Fruit fly (Drosophila melanogaster) whole organism, embryonic: ENCODE results near the gene RpS8.

Source experiments
- Adf1 ChIP-seq: fragments of 200-800 bp; sonication (Bioruptor generic); IDR thresholded peaks from 2 replicates; pipeline ENCODE4 v1.3.6; 2022; ENCODE audit warnings: missing biosample characterization, missing genetic modification characterization
- Blimp-1 ChIP-seq: fragments of 200-800 bp; sonication (Bioruptor generic); optimal IDR thresholded peaks from 3 replicates; lab custom pipeline; 2018; ENCODE audit warnings: missing biosample characterization, missing genetic modification characterization, mild to moderate bottlenecking, moderate library complexity, missing genetic modification reagents
- CG10543 ChIP-seq: fragments of 200-800 bp; sonication (Bioruptor generic); optimal IDR thresholded peaks from 3 replicates; lab custom pipeline; 2017; ENCODE audit warnings: missing biosample characterization, mild to moderate bottlenecking, missing genetic modification characterization, moderate library complexity
- CG11696 ChIP-seq: fragments of 200-800 bp; sonication (Bioruptor generic); IDR thresholded peaks from 2 replicates; pipeline ENCODE4 v1.3.6; 2022; ENCODE audit warnings: missing biosample characterization, missing genetic modification characterization
- CG12769 ChIP-seq: fragments of 200-800 bp; sonication (Bioruptor generic); optimal IDR thresholded peaks from 2 replicates; lab custom pipeline; 2019; ENCODE audit warnings: missing biosample characterization, mild to moderate bottlenecking, missing genetic modification characterization, moderate library complexity
- CG13287 ChIP-seq: fragments of 200-800 bp; sonication (Bioruptor generic); IDR thresholded peaks from 2 replicates; pipeline ENCODE4 v1.3.6; 2022; ENCODE audit warnings: missing biosample characterization, missing genetic modification characterization; ENCODE audit not compliant: partially characterized antibody
- CG16815 ChIP-seq: fragments of 200-800 bp; sonication (Bioruptor generic); optimal IDR thresholded peaks from 3 replicates; lab custom pipeline; 2017; ENCODE audit warnings: missing biosample characterization, mild to moderate bottlenecking, missing genetic modification characterization
- CG17186 ChIP-seq: fragments of 200-800 bp; sonication (Bioruptor generic); optimal IDR thresholded peaks from 3 replicates; lab custom pipeline; 2017; ENCODE audit warnings: missing biosample characterization, missing genetic modification reagents, missing genetic modification characterization
- CG17361 ChIP-seq: fragments of 200-800 bp; sonication (Bioruptor generic); IDR thresholded peaks from 3 replicates; pipeline ENCODE4 v1.3.6; 2022; ENCODE audit warnings: missing biosample characterization, missing genetic modification characterization
- CG2199 ChIP-seq: fragments of 200-800 bp; sonication (Bioruptor generic); IDR thresholded peaks from 3 replicates; pipeline ENCODE4 v1.3.6; 2022; ENCODE audit warnings: missing biosample characterization, missing genetic modification characterization
- CG42726 ChIP-seq: fragments of 200-800 bp; sonication (Bioruptor generic); IDR thresholded peaks from 2 replicates; pipeline ENCODE4 v1.3.6; 2022; ENCODE audit warnings: missing biosample characterization, missing genetic modification characterization; ENCODE audit not compliant: partially characterized antibody
- CG4854 ChIP-seq: fragments of 200-800 bp; sonication (Bioruptor generic); optimal IDR thresholded peaks from 2 replicates; lab custom pipeline; 2016; ENCODE audit warnings: missing biosample characterization, missing genetic modification characterization, inconsistent platforms
- CG6175 ChIP-seq: fragments of 200-800 bp; sonication (Bioruptor generic); IDR thresholded peaks from 3 replicates; pipeline ENCODE4 v1.3.6; 2022; ENCODE audit warnings: missing biosample characterization, missing genetic modification characterization
- CG6791 ChIP-seq: fragments of 200-800 bp; sonication (Bioruptor generic); IDR thresholded peaks from 3 replicates; pipeline ENCODE4 v1.3.6; 2022; ENCODE audit warnings: missing biosample characterization, missing genetic modification characterization; ENCODE audit not compliant: partially characterized antibody
- CG6813 ChIP-seq: fragments of 200-800 bp; sonication (Bioruptor generic); optimal IDR thresholded peaks from 2 replicates; lab custom pipeline; 2017; ENCODE audit warnings: missing biosample characterization, missing genetic modification characterization, mild to moderate bottlenecking, moderate library complexity, missing genetic modification reagents
- CG6854 ChIP-seq: fragments of 200-800 bp; sonication (Bioruptor generic); optimal IDR thresholded peaks from 3 replicates; lab custom pipeline; 2017; ENCODE audit warnings: missing biosample characterization, mild to moderate bottlenecking, missing genetic modification characterization
- CG7786 ChIP-seq: fragments of 200-800 bp; sonication (Bioruptor generic); optimal IDR thresholded peaks from 2 replicates; lab custom pipeline; 2016; ENCODE audit warnings: missing biosample characterization, missing genetic modification characterization
- CG7839 ChIP-seq: fragments of 200-800 bp; sonication (Bioruptor generic); optimal IDR thresholded peaks from 3 replicates; lab custom pipeline; 2018; ENCODE audit warnings: missing biosample characterization, mild to moderate bottlenecking, missing genetic modification characterization, moderate library complexity
- CG8388 ChIP-seq: fragments of 200-800 bp; sonication (Bioruptor generic); optimal IDR thresholded peaks from 2 replicates; lab custom pipeline; 2019; ENCODE audit warnings: missing biosample characterization, mild to moderate bottlenecking, missing genetic modification characterization, moderate library complexity
- CG9797 ChIP-seq: fragments of 200-800 bp; sonication (Bioruptor generic); optimal IDR thresholded peaks from 3 replicates; lab custom pipeline; 2018; ENCODE audit warnings: missing biosample characterization, mild to moderate bottlenecking, missing genetic modification characterization
- CHES-1-like ChIP-seq: fragments of 200-800 bp; sonication (Bioruptor generic); optimal IDR thresholded peaks from 2 replicates; lab custom pipeline; 2016; ENCODE audit warnings: missing biosample characterization, missing genetic modification characterization
- CTCF ChIP-seq: fragments of 200-800 bp; sonication (Bioruptor generic); optimal IDR thresholded peaks from 2 replicates; lab custom pipeline; 2017; ENCODE audit warnings: missing biosample characterization, mild to moderate bottlenecking, missing genetic modification characterization, moderate library complexity
- D ChIP-seq, 2 experiments: fragments of 200-800 bp in 1 of 2; fragments of >200 bp in 1 of 2; sonication (Bioruptor generic) in 1 of 2; optimal IDR thresholded peaks; 2 replicates in 1 of 2; 3 replicates in 1 of 2; lab custom pipeline; 2017; ENCODE audit warnings: mild to moderate bottlenecking in 1 of 2, missing biosample characterization in 1 of 2, missing genetic modification characterization in 1 of 2, missing genetic modification reagents in 1 of 2
- Deaf1 ChIP-seq: fragments of 200-800 bp; optimal IDR thresholded peaks from 3 replicates; lab custom pipeline; 2019; ENCODE audit warnings: missing biosample characterization, mild to moderate bottlenecking, missing genetic modification characterization, moderate library complexity
- Dip3 ChIP-seq: fragments of 200-800 bp; sonication (Bioruptor generic); optimal IDR thresholded peaks from 3 replicates; lab custom pipeline; 2016; ENCODE audit warnings: missing biosample characterization, missing genetic modification characterization
- Dll ChIP-seq: fragments of 200-800 bp; sonication (Bioruptor generic); IDR thresholded peaks from 4 replicates; pipeline ENCODE4 v1.3.6; 2022; ENCODE audit warnings: missing biosample characterization, missing genetic modification characterization; ENCODE audit not compliant: partially characterized antibody
- Drgx ChIP-seq: fragments of 200-800 bp; sonication (Bioruptor generic); IDR thresholded peaks from 2 replicates; pipeline ENCODE4 v1.3.6; 2022; ENCODE audit warnings: missing biosample characterization, missing genetic modification characterization
- HHEX ChIP-seq: fragments of 200-800 bp; sonication (Bioruptor generic); optimal IDR thresholded peaks from 3 replicates; lab custom pipeline; 2017; ENCODE audit warnings: missing biosample characterization, mild to moderate bottlenecking, missing genetic modification characterization, missing genetic modification reagents
- Hmx ChIP-seq: fragments of 200-800 bp; sonication (Bioruptor generic); optimal IDR thresholded peaks from 2 replicates; lab custom pipeline; 2016; ENCODE audit warnings: missing biosample characterization, missing genetic modification characterization
- Jarid2 ChIP-seq: fragments of 200-800 bp; sonication (Bioruptor generic); optimal IDR thresholded peaks from 3 replicates; lab custom pipeline; 2017; ENCODE audit warnings: mild to moderate bottlenecking, missing biosample characterization, missing genetic modification reagents, missing genetic modification characterization
- MBD-R2 ChIP-seq: fragments of 200-800 bp; sonication (Bioruptor generic); IDR thresholded peaks from 2 replicates; pipeline ENCODE4 v1.3.6; 2022; ENCODE audit warnings: missing biosample characterization, missing genetic modification characterization
- Sry-δ ChIP-seq: fragments of 200-800 bp; sonication (Bioruptor generic); optimal IDR thresholded peaks from 2 replicates; lab custom pipeline; 2016; ENCODE audit warnings: missing biosample characterization, missing genetic modification characterization
- Trl ChIP-seq, 3 experiments: fragments of >200 bp in 2 of 3; fragments of 200-800 bp in 1 of 3; sonication (Bioruptor generic) in 1 of 3; optimal IDR thresholded peaks; 2 replicates in 1 of 3; 3 replicates in 2 of 3; lab custom pipeline; 2016 to 2017; ENCODE audit warnings: missing biosample characterization in 1 of 3, missing genetic modification characterization in 1 of 3
- Vsx1 ChIP-seq: fragments of 200-800 bp; sonication (Bioruptor generic); optimal IDR thresholded peaks from 2 replicates; lab custom pipeline; 2017; ENCODE audit warnings: missing biosample characterization, mild to moderate bottlenecking, missing genetic modification characterization, missing genetic modification reagents
- bbx ChIP-seq: fragments of 200-800 bp; sonication (Bioruptor generic); IDR thresholded peaks from 2 replicates; pipeline ENCODE4 v1.3.6; 2022; ENCODE audit warnings: missing biosample characterization, missing genetic modification characterization; ENCODE audit not compliant: partially characterized antibody
- cg ChIP-seq: fragments of 200-800 bp; sonication (Bioruptor generic); optimal IDR thresholded peaks from 3 replicates; lab custom pipeline; 2019; ENCODE audit warnings: missing biosample characterization, mild to moderate bottlenecking, missing genetic modification characterization, moderate library complexity
- chinmo ChIP-seq: fragments of 200-800 bp; sonication (Bioruptor generic); IDR thresholded peaks from 4 replicates; pipeline ENCODE4 v1.3.6; 2022; ENCODE audit warnings: missing biosample characterization, missing genetic modification characterization; ENCODE audit not compliant: partially characterized antibody
- ci ChIP-seq: fragments of 200-800 bp; sonication (Bioruptor generic); IDR thresholded peaks from 3 replicates; pipeline ENCODE4 v1.3.6; 2022; ENCODE audit warnings: missing biosample characterization, missing genetic modification characterization
- fd96Cb ChIP-seq: fragments of 200-800 bp; sonication (Bioruptor generic); optimal IDR thresholded peaks from 2 replicates; lab custom pipeline; 2018; ENCODE audit warnings: missing biosample characterization, mild to moderate bottlenecking, missing genetic modification characterization, moderate library complexity
- kni ChIP-seq: fragments of 200-800 bp; sonication (Bioruptor generic); optimal IDR thresholded peaks from 3 replicates; lab custom pipeline; 2017; ENCODE audit warnings: mild to moderate bottlenecking, missing biosample characterization, missing genetic modification reagents, missing genetic modification characterization
- pfk ChIP-seq: fragments of 200-800 bp; sonication (Bioruptor generic); optimal IDR thresholded peaks from 2 replicates; lab custom pipeline; 2018; ENCODE audit warnings: missing biosample characterization, mild to moderate bottlenecking, missing genetic modification characterization, moderate library complexity
- schlank ChIP-seq: fragments of 200-800 bp; sonication (Bioruptor generic); optimal IDR thresholded peaks from 2 replicates; lab custom pipeline; 2018; ENCODE audit warnings: missing biosample characterization, mild to moderate bottlenecking, missing genetic modification characterization
- sd ChIP-seq: fragments of 200-800 bp; sonication (Bioruptor generic); optimal IDR thresholded peaks from 3 replicates; lab custom pipeline; 2018; ENCODE audit warnings: missing biosample characterization, mild to moderate bottlenecking, missing genetic modification characterization, moderate library complexity
- sens ChIP-seq: fragments of 200-800 bp; sonication (Bioruptor generic); peaks from one replicate; lab custom pipeline; 2016; ENCODE audit warnings: missing biosample characterization, missing genetic modification characterization
- slbo ChIP-seq: fragments of 200-800 bp; sonication (Bioruptor generic); IDR thresholded peaks from 2 replicates; pipeline ENCODE4 v1.3.6; 2022; ENCODE audit warnings: missing biosample characterization, missing genetic modification characterization
- sob ChIP-seq: fragments of 200-800 bp; sonication (Bioruptor generic); IDR thresholded peaks from 2 replicates; pipeline ENCODE4 v1.3.6; 2022; ENCODE audit warnings: missing biosample characterization, missing genetic modification characterization
- sr ChIP-seq: fragments of 200-800 bp; sonication (Bioruptor generic); IDR thresholded peaks from 3 replicates; pipeline ENCODE4 v1.3.6; 2022; ENCODE audit warnings: missing biosample characterization, missing genetic modification characterization
- unpg ChIP-seq: fragments of 200-800 bp; sonication (Bioruptor generic); optimal IDR thresholded peaks from 3 replicates; lab custom pipeline; 2018; ENCODE audit warnings: missing biosample characterization, mild to moderate bottlenecking, missing genetic modification characterization, moderate library complexity

Gene RpS8

dm6 chr3R:29841293-29841791 lies 20.0 kb upstream of the RpS8 start, which contains the start of gene Cad99C (continued):
- no peak for TF ChIP-seq Trl (optimal IDR thresholded peaks at IDR 0.05; lab: Kevin White, UChicago)
- peak; percentile 28 for TF ChIP-seq Trl (GFP tag; optimal IDR thresholded peaks at IDR 0.05; lab: Kevin White, UChicago)
- TF ChIP-seq Blimp-1 (GFP tag; lab: Kevin White, UChicago) = no peak
- TF ChIP-seq unpg = no peak
- TF ChIP-seq CG7839 (tag; lab: Kevin White, UChicago) = peak; percentile 5
- peak; percentile 68 for TF ChIP-seq D (optimal IDR thresholded peaks at IDR 0.05; lab: Kevin White, UChicago)
- TF ChIP-seq D (GFP tag; optimal IDR thresholded peaks at IDR 0.05; lab: Kevin White, UChicago) = no peak
- no peak for TF ChIP-seq CTCF (GFP tag; lab: Kevin White, UChicago)
- TF ChIP-seq CG16815 (GFP tag; lab: Kevin White, UChicago) = no peak
- TF ChIP-seq bbx (GFP tag; lab: Robert Waterston, UW) = peak; percentile 57
- peak; percentile 84 for TF ChIP-seq CG2199 (GFP tag; lab: Robert Waterston, UW)
- peak; percentile 31 for TF ChIP-seq HHEX (GFP tag; lab: Kevin White, UChicago)
- peak; percentile 90 for TF ChIP-seq Jarid2 (GFP tag; lab: Kevin White, UChicago)
- peak; percentile 86 for TF ChIP-seq CG6175 (GFP tag; lab: Robert Waterston, UW)
- TF ChIP-seq pfk (GFP tag; lab: Kevin White, UChicago) = peak; percentile 92
- peak; percentile 21; the same call in 1 of the 2 replicates for TF ChIP-seq CG13287
- TF ChIP-seq chinmo (GFP tag; lab: Robert Waterston, UW) = peak; percentile 98
- TF ChIP-seq CG6791 (GFP tag; lab: Robert Waterston, UW) = peak; percentile 22; the same call in 1 of the 3 replicates
- TF ChIP-seq CG8388 (GFP tag; lab: Kevin White, UChicago) = no peak
- TF ChIP-seq kni (GFP tag; lab: Kevin White, UChicago) = peak; percentile 95
- TF ChIP-seq schlank = no peak
- TF ChIP-seq CG4854 (GFP tag; lab: Kevin White, UChicago) = no peak
- TF ChIP-seq CG6813 (GFP tag; lab: Kevin White, UChicago) = no peak
- TF ChIP-seq CG9797 (GFP tag; lab: Kevin White, UChicago) = no peak
- TF ChIP-seq Drgx (GFP tag; lab: Robert Waterston, UW) = no peak
- TF ChIP-seq MBD-R2 (GFP tag; lab: Robert Waterston, UW) = peak; percentile 22; the same call in 1 of the 2 replicates
- peak; percentile 51 for TF ChIP-seq Vsx1 (GFP tag; lab: Kevin White, UChicago)
- TF ChIP-seq Sry-δ (GFP tag; lab: Kevin White, UChicago) = no peak
- TF ChIP-seq CHES-1-like (GFP tag; lab: Kevin White, UChicago) = no peak
- TF ChIP-seq slbo (GFP tag; lab: Robert Waterston, UW) = peak; percentile 16; the same call in 1 of the 2 replicates
- peak; percentile 96 for TF ChIP-seq cg (GFP tag; lab: Kevin White, UChicago)
- TF ChIP-seq CG42726 (GFP tag; lab: Robert Waterston, UW) = 0 out of 2 replicates have a peak, but pooled peaks have one; percentile 9
- peak; percentile 36; the same call in 1 of the 2 replicates for TF ChIP-seq Adf1 (GFP tag; lab: Robert Waterston, UW)
- TF ChIP-seq CG6854 (GFP tag; lab: Kevin White, UChicago) = no peak
- TF ChIP-seq ci (GFP tag; lab: Robert Waterston, UW) = peak; percentile 24; the same call in 1 of the 3 replicates
- TF ChIP-seq sens = peak; percentile 72
- no peak for TF ChIP-seq CG17361 (GFP tag; lab: Robert Waterston, UW)
- TF ChIP-seq Dll (GFP tag; lab: Robert Waterston, UW) = no peak
- TF ChIP-seq sob (GFP tag; lab: Robert Waterston, UW) = peak; percentile 36; the same call in 1 of the 2 replicates
- TF ChIP-seq Hmx (GFP tag; lab: Kevin White, UChicago) = no peak
- peak; percentile 79 for TF ChIP-seq CG10543 (GFP tag; lab: Kevin White, UChicago)
- peak; percentile 61 for TF ChIP-seq sd (tag; lab: Kevin White, UChicago)
- TF ChIP-seq CG12769 = peak; percentile 50
- TF ChIP-seq Deaf1 (tag; lab: Kevin White, UChicago) = peak; percentile 90
- no peak for TF ChIP-seq CG11696 (GFP tag; lab: Robert Waterston, UW)
- no peak for TF ChIP-seq fd96Cb
- no peak for TF ChIP-seq CG7786
- no peak for TF ChIP-seq Dip3 (GFP tag; lab: Kevin White, UChicago)
- TF ChIP-seq sr (GFP tag; lab: Robert Waterston, UW) = peak; percentile 71; the same call in 2 of the 3 replicates
- no peak for TF ChIP-seq CG17186
